Fruit fly (Drosophila melanogaster) whole organism, embryonic: ENCODE measurements around the gene bab2.
A peak's percentile ranks its signal among the peaks of the same experiment; 100 is the strongest.

ENCODE experiments used
- ATbp ChIP-seq: fragments of 200-800 bp; sonication (Bioruptor generic); optimal IDR thresholded peaks from 2 replicates; lab custom pipeline; 2017; ENCODE audit warnings: missing biosample characterization, mild to moderate bottlenecking, missing genetic modification characterization, missing genetic modification reagents
- Adf1 ChIP-seq: fragments of 200-800 bp; sonication (Bioruptor generic); IDR thresholded peaks from 2 replicates; pipeline ENCODE4 v1.3.6; 2022; ENCODE audit warnings: missing biosample characterization, missing genetic modification characterization
- Atf3 ChIP-seq: fragments of 200-800 bp; sonication (Bioruptor generic); optimal IDR thresholded peaks from 3 replicates; lab custom pipeline; 2016; ENCODE audit warnings: missing biosample characterization, missing genetic modification characterization
- BtbVII ChIP-seq: fragments of 200-800 bp; sonication (Bioruptor generic); optimal IDR thresholded peaks from 3 replicates; lab custom pipeline; 2017; ENCODE audit warnings: missing biosample characterization, mild to moderate bottlenecking, missing genetic modification characterization
- CG12071 ChIP-seq: fragments of 200-800 bp; sonication (Bioruptor generic); optimal IDR thresholded peaks from 3 replicates; lab custom pipeline; 2018; ENCODE audit warnings: missing biosample characterization, mild to moderate bottlenecking, missing genetic modification characterization
- CG12219 ChIP-seq: fragments of 200-800 bp; sonication (Bioruptor generic); optimal IDR thresholded peaks from 3 replicates; lab custom pipeline; 2018; ENCODE audit warnings: missing biosample characterization, mild to moderate bottlenecking, missing genetic modification characterization
- CG1233 ChIP-seq: fragments of 200-800 bp; sonication (Bioruptor generic); optimal IDR thresholded peaks from 4 replicates; lab custom pipeline; 2018; ENCODE audit warnings: missing biosample characterization, mild to moderate bottlenecking, missing genetic modification characterization
- CG14860 ChIP-seq: fragments of 200-800 bp; sonication (Bioruptor generic); IDR thresholded peaks from 3 replicates; pipeline ENCODE4 v1.3.6; 2022; ENCODE audit warnings: missing biosample characterization, missing genetic modification characterization; ENCODE audit not compliant: partially characterized antibody
- CG15479 ChIP-seq: fragments of 200-800 bp; sonication (Bioruptor generic); optimal IDR thresholded peaks from 3 replicates; lab custom pipeline; 2019; ENCODE audit warnings: missing biosample characterization, mild to moderate bottlenecking, missing genetic modification characterization, moderate library complexity
- CG17802 ChIP-seq: fragments of 200-800 bp; sonication (Bioruptor generic); optimal IDR thresholded peaks from 2 replicates; lab custom pipeline; 2018; ENCODE audit warnings: missing biosample characterization, mild to moderate bottlenecking, missing genetic modification characterization, moderate library complexity
- CG18262 ChIP-seq: fragments of 200-800 bp; optimal IDR thresholded peaks from 3 replicates; lab custom pipeline; 2019; ENCODE audit warnings: missing biosample characterization, mild to moderate bottlenecking, missing genetic modification characterization, moderate library complexity
- CG30020 ChIP-seq: fragments of 200-800 bp; optimal IDR thresholded peaks from 2 replicates; lab custom pipeline; 2019; ENCODE audit warnings: missing biosample characterization, mild to moderate bottlenecking, missing genetic modification characterization, moderate library complexity
- CG30431 ChIP-seq: fragments of 200-800 bp; sonication (Bioruptor generic); optimal IDR thresholded peaks from 2 replicates; lab custom pipeline; 2017; ENCODE audit warnings: missing biosample characterization, missing genetic modification characterization
- CG31441 ChIP-seq: fragments of 200-800 bp; sonication (Bioruptor generic); IDR thresholded peaks from 2 replicates; pipeline ENCODE4 v1.3.6; 2022; ENCODE audit warnings: missing biosample characterization, missing genetic modification characterization
- CG4820 ChIP-seq: fragments of 200-800 bp; sonication (Bioruptor generic); optimal IDR thresholded peaks from 3 replicates; lab custom pipeline; 2016; ENCODE audit warnings: missing biosample characterization, missing genetic modification characterization
- CG5245 ChIP-seq: fragments of 200-800 bp; sonication (Bioruptor generic); optimal IDR thresholded peaks from 3 replicates; lab custom pipeline; 2016; ENCODE audit warnings: missing biosample characterization, missing genetic modification characterization
- CG6272 ChIP-seq: fragments of 200-800 bp; sonication (Bioruptor generic); IDR thresholded peaks from 2 replicates; pipeline ENCODE4 v1.3.6; 2022; ENCODE audit warnings: missing biosample characterization, missing genetic modification characterization
- CG6813 ChIP-seq: fragments of 200-800 bp; sonication (Bioruptor generic); optimal IDR thresholded peaks from 2 replicates; lab custom pipeline; 2017; ENCODE audit warnings: missing biosample characterization, missing genetic modification characterization, mild to moderate bottlenecking, moderate library complexity, missing genetic modification reagents
- CG7786 ChIP-seq: fragments of 200-800 bp; sonication (Bioruptor generic); optimal IDR thresholded peaks from 2 replicates; lab custom pipeline; 2016; ENCODE audit warnings: missing biosample characterization, missing genetic modification characterization
- CG8290 ChIP-seq, 3 experiments: fragments of 200-800 bp; sonication (Bioruptor generic); optimal IDR thresholded peaks; 2 replicates each; lab custom pipeline; 2016 to 2019; ENCODE audit warnings: missing biosample characterization in 3 of 3, missing genetic modification characterization in 3 of 3, mild to moderate bottlenecking in 2 of 3, moderate library complexity in 1 of 3
- CTCF ChIP-seq: fragments of 200-800 bp; sonication (Bioruptor generic); optimal IDR thresholded peaks from 2 replicates; lab custom pipeline; 2017; ENCODE audit warnings: missing biosample characterization, mild to moderate bottlenecking, missing genetic modification characterization, moderate library complexity
- D ChIP-seq, 2 experiments: fragments of 200-800 bp in 1 of 2; fragments of >200 bp in 1 of 2; sonication (Bioruptor generic) in 1 of 2; optimal IDR thresholded peaks; 2 replicates in 1 of 2; 3 replicates in 1 of 2; lab custom pipeline; 2017; ENCODE audit warnings: mild to moderate bottlenecking in 1 of 2, missing biosample characterization in 1 of 2, missing genetic modification characterization in 1 of 2, missing genetic modification reagents in 1 of 2
- Dek ChIP-seq: fragments of 200-800 bp; sonication (Bioruptor generic); optimal IDR thresholded peaks from 3 replicates; lab custom pipeline; 2019; ENCODE audit warnings: missing biosample characterization, mild to moderate bottlenecking, missing genetic modification characterization, moderate library complexity
- Dp ChIP-seq: fragments of 200-800 bp; sonication (Bioruptor generic); optimal IDR thresholded peaks from 2 replicates; lab custom pipeline; 2018; ENCODE audit warnings: missing biosample characterization, mild to moderate bottlenecking, missing genetic modification characterization, moderate library complexity
- Ets97D ChIP-seq: fragments of 200-800 bp; sonication (Bioruptor generic); optimal IDR thresholded peaks from 3 replicates; lab custom pipeline; 2016; ENCODE audit warnings: missing biosample characterization, missing genetic modification characterization
- Hmr ChIP-seq: fragments of 200-800 bp; sonication (Bioruptor generic); optimal IDR thresholded peaks from 3 replicates; lab custom pipeline; 2017; ENCODE audit warnings: mild to moderate bottlenecking, missing biosample characterization, missing genetic modification reagents, missing genetic modification characterization
- Hsf ChIP-seq: fragments of 200-800 bp; sonication (Bioruptor generic); optimal IDR thresholded peaks from 3 replicates; lab custom pipeline; 2016; ENCODE audit warnings: missing biosample characterization, missing genetic modification characterization
- Lpt ChIP-seq: fragments of >200 bp; optimal IDR thresholded peaks from 2 replicates; lab custom pipeline; 2018; ENCODE audit warnings: missing biosample characterization, missing genetic modification characterization
- Myb ChIP-seq: fragments of 200-800 bp; sonication (Bioruptor generic); optimal IDR thresholded peaks from 2 replicates; lab custom pipeline; 2016; ENCODE audit warnings: missing biosample characterization, missing genetic modification characterization
- Nf-YA ChIP-seq: fragments of 200-800 bp; sonication (Bioruptor generic); IDR thresholded peaks from 2 replicates; pipeline ENCODE4 v1.3.6; 2022; ENCODE audit warnings: missing biosample characterization, missing genetic modification characterization
- Pdp1 ChIP-seq, 2 experiments: fragments of 200-800 bp; sonication (Bioruptor generic); optimal IDR thresholded peaks; 3 replicates each; lab custom pipeline; 2016; ENCODE audit warnings: missing biosample characterization in 2 of 2, missing genetic modification characterization in 2 of 2, mild to moderate bottlenecking in 1 of 2, moderate library complexity in 1 of 2
- Scr ChIP-seq: fragments of 200-800 bp; sonication (Bioruptor generic); IDR thresholded peaks from 2 replicates; pipeline ENCODE4 v1.3.6; 2022; ENCODE audit warnings: missing biosample characterization, missing genetic modification characterization; ENCODE audit not compliant: partially characterized antibody
- Sox102F ChIP-seq: fragments of 200-800 bp; sonication (Bioruptor generic); optimal IDR thresholded peaks from 2 replicates; lab custom pipeline; 2018; ENCODE audit warnings: missing biosample characterization, mild to moderate bottlenecking, missing genetic modification characterization, moderate library complexity
- Spps ChIP-seq: fragments of 200-800 bp; sonication (Bioruptor generic); optimal IDR thresholded peaks from 2 replicates; lab custom pipeline; 2018; ENCODE audit warnings: missing biosample characterization, mild to moderate bottlenecking, missing genetic modification characterization
- al ChIP-seq: fragments of 200-800 bp; sonication (Bioruptor generic); IDR thresholded peaks from 2 replicates; pipeline ENCODE4 v1.3.6; 2022; ENCODE audit warnings: missing biosample characterization, missing genetic modification characterization
- bsh ChIP-seq, 2 experiments: fragments of 200-800 bp; sonication (Bioruptor generic); optimal IDR thresholded peaks; 2 replicates each; lab custom pipeline; 2017 to 2018; ENCODE audit warnings: mild to moderate bottlenecking in 2 of 2, missing biosample characterization in 2 of 2, missing genetic modification characterization in 2 of 2, moderate library complexity in 1 of 2
- cg ChIP-seq: fragments of 200-800 bp; sonication (Bioruptor generic); optimal IDR thresholded peaks from 3 replicates; lab custom pipeline; 2019; ENCODE audit warnings: missing biosample characterization, mild to moderate bottlenecking, missing genetic modification characterization, moderate library complexity
- emc ChIP-seq: fragments of 200-800 bp; sonication (Bioruptor generic); optimal IDR thresholded peaks from 2 replicates; lab custom pipeline; 2016; ENCODE audit warnings: missing biosample characterization, missing genetic modification characterization
- en ChIP-seq: fragments of 200-800 bp; sonication (Bioruptor generic); optimal IDR thresholded peaks from 2 replicates; lab custom pipeline; 2016; ENCODE audit warnings: missing biosample characterization, missing genetic modification characterization
- gce ChIP-seq: fragments of 200-800 bp; sonication (Bioruptor generic); IDR thresholded peaks from 3 replicates; pipeline ENCODE4 v1.3.6; 2022; ENCODE audit warnings: missing biosample characterization, missing genetic modification characterization
- gfzf ChIP-seq: fragments of 200-800 bp; sonication (Bioruptor generic); optimal IDR thresholded peaks from 2 replicates; lab custom pipeline; 2016; ENCODE audit warnings: missing biosample characterization, mild to moderate bottlenecking, missing genetic modification characterization, moderate library complexity
- ind ChIP-seq: fragments of 200-800 bp; sonication (Bioruptor generic); optimal IDR thresholded peaks from 3 replicates; lab custom pipeline; 2016; ENCODE audit warnings: missing biosample characterization, missing genetic modification characterization
- insv ChIP-seq, 2 experiments: fragments of 200-800 bp; sonication (Bioruptor generic); optimal IDR thresholded peaks; 3 replicates each; lab custom pipeline; 2016 to 2018; ENCODE audit warnings: missing biosample characterization in 2 of 2, missing genetic modification characterization in 2 of 2
- lab ChIP-seq: fragments of 200-800 bp; sonication (Bioruptor generic); optimal IDR thresholded peaks from 3 replicates; lab custom pipeline; 2017; ENCODE audit warnings: missing biosample characterization, missing genetic modification characterization, mild to moderate bottlenecking, moderate library complexity, missing genetic modification reagents
- nmo ChIP-seq: fragments of 200-800 bp; sonication (Bioruptor generic); optimal IDR thresholded peaks from 2 replicates; lab custom pipeline; 2018; ENCODE audit warnings: missing biosample characterization, mild to moderate bottlenecking, missing genetic modification characterization, moderate library complexity
- odd ChIP-seq: fragments of 200-800 bp; sonication (Bioruptor generic); optimal IDR thresholded peaks from 2 replicates; lab custom pipeline; 2017; ENCODE audit warnings: missing biosample characterization, mild to moderate bottlenecking, missing genetic modification characterization
- pan ChIP-seq, 4 experiments: fragments of >200 bp in 3 of 4; fragments of 200-800 bp in 1 of 4; sonication (Bioruptor generic) in 1 of 4; optimal IDR thresholded peaks in 3 of 4; IDR thresholded peaks in 1 of 4; 2 replicates each; pipeline versions ENCODE4 v1.3.6 to Lab custom; 2017 to 2022; ENCODE audit warnings: missing biosample characterization in 2 of 4, missing genetic modification characterization in 2 of 4, mixed read lengths in 1 of 4
- pfk ChIP-seq: fragments of 200-800 bp; sonication (Bioruptor generic); optimal IDR thresholded peaks from 2 replicates; lab custom pipeline; 2018; ENCODE audit warnings: missing biosample characterization, mild to moderate bottlenecking, missing genetic modification characterization, moderate library complexity
- so ChIP-seq: fragments of 200-800 bp; sonication (Bioruptor generic); IDR thresholded peaks from 3 replicates; pipeline ENCODE4 v1.3.6; 2022; ENCODE audit warnings: missing biosample characterization, missing genetic modification characterization
- tin ChIP-seq: fragments of 200-800 bp; sonication (Bioruptor generic); optimal IDR thresholded peaks from 3 replicates; lab custom pipeline; 2016; ENCODE audit warnings: missing biosample characterization, missing genetic modification characterization
- unpg ChIP-seq: fragments of 200-800 bp; sonication (Bioruptor generic); optimal IDR thresholded peaks from 3 replicates; lab custom pipeline; 2018; ENCODE audit warnings: missing biosample characterization, mild to moderate bottlenecking, missing genetic modification characterization, moderate library complexity

bab2 gene

DNA sequence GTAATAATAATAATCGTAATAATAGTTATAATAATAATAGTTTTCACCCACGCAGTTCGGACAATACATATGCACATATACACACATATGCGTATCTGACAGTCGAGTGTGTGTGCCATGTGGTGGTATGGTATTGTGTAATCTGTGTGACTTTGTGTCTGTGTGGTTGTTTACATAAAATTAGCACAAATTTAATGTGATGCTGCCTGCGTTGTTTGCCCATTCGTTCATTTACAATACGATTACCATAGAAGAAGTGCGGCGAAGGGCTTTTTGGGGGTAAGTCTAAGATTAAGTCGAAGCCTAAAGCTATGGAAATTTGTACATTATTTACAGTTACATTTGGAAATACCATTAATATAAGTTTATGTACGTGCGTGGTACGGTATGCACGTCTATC lies 36.5 kb downstream of the bab2 start (continued):
- TF ChIP-seq en (GFP tag; lab: Kevin White, UChicago), result no peak
- no peak for TF ChIP-seq gce (GFP tag; lab: Robert Waterston, UW)
- no peak for TF ChIP-seq bsh (GFP tag; optimal IDR thresholded peaks at IDR 0.05; lab: Kevin White, UChicago)
- no peak for TF ChIP-seq CG8290 (GFP tag; optimal IDR thresholded peaks at IDR 0.05; lab: Kevin White, UChicago)
- peak in 1 of 2 experiments; percentile 32 for TF ChIP-seq CG8290 (tag; optimal IDR thresholded peaks at IDR 0.05; lab: Kevin White, UChicago)
- no peak for TF ChIP-seq CG6813 (GFP tag; lab: Kevin White, UChicago)
- no peak for TF ChIP-seq gfzf (GFP tag; lab: Kevin White, UChicago)
- no peak for TF ChIP-seq insv (GFP tag; optimal IDR thresholded peaks at IDR 0.05; lab: Kevin White, UChicago)
- no peak for TF ChIP-seq Ets97D (GFP tag; lab: Kevin White, UChicago)
- peak; percentile 31 for TF ChIP-seq lab
- TF ChIP-seq so, result no peak
- TF ChIP-seq Nf-YA (GFP tag; lab: Robert Waterston, UW), result no peak
- TF ChIP-seq emc (GFP tag; lab: Kevin White, UChicago), result no peak
- TF ChIP-seq CG6272 (GFP tag; lab: Robert Waterston, UW), result no peak
- TF ChIP-seq Atf3 (GFP tag; lab: Kevin White, UChicago), result no peak
- no peak for TF ChIP-seq odd (GFP tag; lab: Kevin White, UChicago)
- TF ChIP-seq Dp, result no peak
- TF ChIP-seq Scr (GFP tag; lab: Robert Waterston, UW), result no peak
- TF ChIP-seq cg (GFP tag; lab: Kevin White, UChicago), result peak; percentile 34
- TF ChIP-seq al (GFP tag; lab: Robert Waterston, UW), result no peak
- no peak for TF ChIP-seq CG30431 (GFP tag; lab: Kevin White, UChicago)
- no peak for TF ChIP-seq BtbVII (GFP tag; lab: Kevin White, UChicago)
- no peak for TF ChIP-seq CG12219
- no peak for TF ChIP-seq Hsf (GFP tag; lab: Kevin White, UChicago)
- peak in 1 of 2 experiments; percentile 55 for TF ChIP-seq Pdp1 (GFP tag; optimal IDR thresholded peaks at IDR 0.05; lab: Kevin White, UChicago)
- TF ChIP-seq pan (optimal IDR thresholded peaks at IDR 0.05; lab: Kevin White, UChicago), result no peak
- peak in 1 of 2 experiments; percentile 31 for TF ChIP-seq pan (GFP tag; optimal IDR thresholded peaks at IDR 0.05 in 1 of 2, IDR thresholded peaks at IDR 0.05 in 1 of 2)
- TF ChIP-seq CG1233 (GFP tag; lab: Kevin White, UChicago), result peak; percentile 1
- no peak for TF ChIP-seq CG18262 (tag; lab: Kevin White, UChicago)
- no peak for TF ChIP-seq D (optimal IDR thresholded peaks at IDR 0.05; lab: Kevin White, UChicago)
- TF ChIP-seq D (GFP tag; optimal IDR thresholded peaks at IDR 0.05; lab: Kevin White, UChicago), result no peak
- no peak for TF ChIP-seq Spps (tag; lab: Kevin White, UChicago)
- TF ChIP-seq CG31441, result no peak
- TF ChIP-seq Sox102F (GFP tag; lab: Kevin White, UChicago), result no peak
- TF ChIP-seq Lpt (GFP tag; lab: Kevin White, UChicago), result no peak
- TF ChIP-seq CG17802, result no peak
- no peak for TF ChIP-seq ind (GFP tag; lab: Kevin White, UChicago)
- no peak for TF ChIP-seq CG14860 (GFP tag; lab: Robert Waterston, UW)
- TF ChIP-seq Hmr (GFP tag; lab: Kevin White, UChicago), result peak; percentile 0

DNA sequence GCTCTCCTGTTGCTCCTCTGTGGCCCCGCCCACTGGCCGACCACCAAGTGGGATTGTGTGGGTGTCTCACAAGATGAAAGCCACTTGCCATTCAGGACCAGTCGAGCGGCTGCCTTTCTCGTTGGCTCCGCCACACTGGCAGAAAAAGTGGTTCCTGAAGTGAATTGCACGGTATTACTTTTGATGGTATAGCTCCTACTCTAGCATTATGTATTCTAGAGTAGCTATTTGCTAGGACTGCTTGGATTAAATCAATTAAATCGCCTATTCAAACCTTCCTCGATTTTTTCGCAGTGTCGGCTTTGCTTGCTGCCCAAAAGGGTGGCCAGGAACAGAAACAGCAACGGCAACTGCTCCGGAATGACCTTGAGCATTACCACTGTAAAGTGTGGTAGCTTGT lies 37.7 kb downstream of the bab2 start:
- TF ChIP-seq Dek (tag; lab: Kevin White, UChicago) (no peak), CG5245 (GFP tag; lab: Kevin White, UChicago) (no peak), CG12071 (peak; percentile 49), Adf1 (GFP tag; lab: Robert Waterston, UW) (no peak), ATbp (no peak), CG15479 (GFP tag; lab: Kevin White, UChicago) (no peak), nmo (no peak), Myb (GFP tag; lab: Kevin White, UChicago) (no peak), tin (GFP tag; lab: Kevin White, UChicago) (no peak), CG4820 (GFP tag; lab: Kevin White, UChicago) (no peak), CTCF (GFP tag; lab: Kevin White, UChicago) (no peak), unpg (GFP tag; lab: Kevin White, UChicago) (no peak), CG7786 (GFP tag; lab: Kevin White, UChicago) (peak; percentile 23), CG30020 (tag; lab: Kevin White, UChicago) (no peak), pfk (GFP tag; lab: Kevin White, UChicago) (no peak)
